Worm (Caenorhabditis elegans) whole organism, young adult: ENCODE data around the gene T06C12.12.

Source experiments
- C06A6.2 ChIP-seq: fragments of 200-800 bp; sonication (Bioruptor generic); conservative IDR thresholded peaks from 2 replicates; pipeline ENCODE4 v1.3.6; 2022; ENCODE audit warnings: missing genetic modification characterization, missing compliant biosample characterization
- F37B4.10 ChIP-seq: fragments of 200-800 bp; sonication (Bioruptor generic); IDR thresholded peaks from 2 replicates; pipeline ENCODE4 v1.3.6; 2022; ENCODE audit warnings: missing genetic modification characterization, missing compliant biosample characterization
- F57A8.1 ChIP-seq: fragments of 200-800 bp; sonication (Bioruptor generic); optimal IDR thresholded peaks from 2 replicates; lab custom pipeline; 2018; ENCODE audit warnings: mild to moderate bottlenecking, missing genetic modification characterization, moderate library complexity, missing compliant biosample characterization
- K12H6.12 ChIP-seq: fragments of 200-800 bp; sonication (Bioruptor generic); optimal IDR thresholded peaks from 2 replicates; lab custom pipeline; 2018; ENCODE audit warnings: mild to moderate bottlenecking, missing genetic modification characterization, missing compliant biosample characterization
- Y53G8AR.9 ChIP-seq: fragments of 200-800 bp; sonication (Bioruptor generic); conservative IDR thresholded peaks from 2 replicates; pipeline ENCODE4 v1.3.6; 2022; ENCODE audit warnings: missing genetic modification reagents, missing genetic modification characterization, missing compliant biosample characterization
- Y56A3A.18 ChIP-seq: fragments of 200-800 bp; sonication (Bioruptor generic); IDR thresholded peaks from 2 replicates; pipeline ENCODE4 v1.3.6; 2022; ENCODE audit warnings: missing genetic modification reagents, missing genetic modification characterization, missing compliant biosample characterization
- Y95B8A.8 ChIP-seq: fragments of 200-800 bp; sonication (Bioruptor generic); IDR thresholded peaks from 2 replicates; pipeline ENCODE4 v1.3.6; 2022; ENCODE audit warnings: missing genetic modification reagents, missing genetic modification characterization, missing compliant biosample characterization
- ZK185.1 ChIP-seq: sonication (generic microtip); optimal IDR thresholded peaks from 2 replicates; lab custom pipeline; 2016; ENCODE audit warnings: mild to moderate bottlenecking, missing genetic modification characterization, missing compliant biosample characterization; ENCODE audit not compliant: poor library complexity, severe bottlenecking
- ama-1 ChIP-seq, 3 experiments: fragments of 150-350 bp in 1 of 3; sonication (generic microtip) in 2 of 3; optimal IDR thresholded peaks; 2 replicates each; lab custom pipeline; 2014 to 2018; ENCODE audit warnings: missing biosample characterization in 2 of 3, missing genetic modification characterization in 2 of 3, missing genetic modification reagents in 2 of 3
- attf-3 ChIP-seq: fragments of 200-800 bp; sonication (Bioruptor generic); conservative IDR thresholded peaks from 2 replicates; pipeline ENCODE4 v1.3.6; 2022; ENCODE audit warnings: missing genetic modification reagents, missing genetic modification characterization, missing compliant biosample characterization
- attf-5 ChIP-seq: fragments of 200-800 bp; sonication (Bioruptor generic); optimal IDR thresholded peaks from 2 replicates; lab custom pipeline; 2018; ENCODE audit warnings: mild to moderate bottlenecking, missing genetic modification characterization, missing compliant biosample characterization
- ccch-3 ChIP-seq: fragments of 200-800 bp; sonication (Bioruptor generic); optimal IDR thresholded peaks from 2 replicates; lab custom pipeline; 2018; ENCODE audit warnings: mild to moderate bottlenecking, missing genetic modification characterization, missing compliant biosample characterization
- ceh-27 ChIP-seq: fragments of 200-800 bp; sonication (Bioruptor generic); optimal IDR thresholded peaks from 2 replicates; lab custom pipeline; 2018; ENCODE audit warnings: mild to moderate bottlenecking, missing genetic modification characterization, moderate library complexity, missing compliant biosample characterization
- ceh-40 ChIP-seq: fragments of 200-800 bp; sonication (Bioruptor generic); IDR thresholded peaks from 2 replicates; pipeline ENCODE4 v1.3.6; 2022; ENCODE audit warnings: missing genetic modification characterization, missing compliant biosample characterization
- ceh-79 ChIP-seq: sonication (generic microtip); optimal IDR thresholded peaks from 2 replicates; lab custom pipeline; 2017; ENCODE audit warnings: mild to moderate bottlenecking, missing genetic modification characterization, missing compliant biosample characterization
- chd-7 ChIP-seq: sonication (generic microtip); optimal IDR thresholded peaks from 2 replicates; lab custom pipeline; 2016; ENCODE audit warnings: mild to moderate bottlenecking, missing genetic modification characterization, moderate library complexity, missing compliant biosample characterization
- die-1 ChIP-seq: sonication (generic microtip); optimal IDR thresholded peaks from 2 replicates; lab custom pipeline; 2016; ENCODE audit warnings: missing genotype, mild to moderate bottlenecking, missing genetic modification characterization, missing compliant biosample characterization
- dpl-1 ChIP-seq: fragments of 150-350 bp; optimal IDR thresholded peaks from 2 replicates; lab custom pipeline; 2014; ENCODE audit warnings: missing biosample characterization, missing genetic modification reagents, missing genetic modification characterization
- efl-1 ChIP-seq: fragments of 150-350 bp; optimal IDR thresholded peaks from 2 replicates; lab custom pipeline; 2014; ENCODE audit warnings: missing biosample characterization, missing genetic modification reagents, missing genetic modification characterization
- egl-44 ChIP-seq: fragments of 200-800 bp; sonication (Bioruptor generic); IDR thresholded peaks from 2 replicates; pipeline ENCODE4 v1.3.6; 2022; ENCODE audit warnings: missing genetic modification reagents, missing genetic modification characterization, missing compliant biosample characterization
- gei-17 ChIP-seq: fragments of 200-800 bp; sonication (Bioruptor generic); optimal IDR thresholded peaks from 2 replicates; lab custom pipeline; 2018; ENCODE audit warnings: mild to moderate bottlenecking, missing genetic modification characterization, missing compliant biosample characterization
- him-1 ChIP-seq: sonication (generic microtip); optimal IDR thresholded peaks from 2 replicates; lab custom pipeline; 2016; ENCODE audit warnings: missing genotype, missing genetic modification reagents, missing genetic modification characterization, missing compliant biosample characterization
- hlh-26 ChIP-seq: fragments of 200-800 bp; sonication (Bioruptor generic); conservative IDR thresholded peaks from 2 replicates; pipeline ENCODE4 v1.3.6; 2022; ENCODE audit warnings: missing genetic modification reagents, missing genetic modification characterization, missing compliant biosample characterization
- lin-54 ChIP-seq: fragments of 200-800 bp; sonication (Bioruptor generic); optimal IDR thresholded peaks from 2 replicates; lab custom pipeline; 2018; ENCODE audit warnings: mild to moderate bottlenecking, missing genetic modification characterization, missing compliant biosample characterization
- lsy-27 ChIP-seq: sonication (generic microtip); optimal IDR thresholded peaks from 2 replicates; lab custom pipeline; 2017; ENCODE audit warnings: missing genetic modification characterization, mild to moderate bottlenecking, missing compliant biosample characterization, antibody characterized with exemption, missing genotype, borderline replicate concordance; ENCODE audit not compliant: insufficient read depth
- nhr-179 ChIP-seq: sonication (generic microtip); optimal IDR thresholded peaks from 2 replicates; lab custom pipeline; 2016; ENCODE audit warnings: mild to moderate bottlenecking, missing genetic modification characterization, missing compliant biosample characterization
- nhr-80 ChIP-seq: sonication (generic microtip); optimal IDR thresholded peaks from 2 replicates; lab custom pipeline; 2016; ENCODE audit warnings: missing genetic modification characterization, missing compliant biosample characterization
- pbrm-1 ChIP-seq: fragments of 200-800 bp; sonication (Bioruptor generic); IDR thresholded peaks from 2 replicates; pipeline ENCODE4 v1.3.6; 2022; ENCODE audit warnings: missing genetic modification reagents, missing genetic modification characterization, missing compliant biosample characterization
- rpc-1 ChIP-seq, 2 experiments: fragments of 150-350 bp in 1 of 2; sonication (generic microtip) in 1 of 2; optimal IDR thresholded peaks; 2 replicates each; lab custom pipeline; 2014 to 2018; ENCODE audit warnings: missing biosample characterization in 1 of 2, missing genetic modification characterization in 1 of 2, missing genetic modification reagents in 1 of 2, missing genotype in 1 of 2
- sdz-38 ChIP-seq: sonication (generic microtip); optimal IDR thresholded peaks from 2 replicates; lab custom pipeline; 2016; ENCODE audit warnings: missing genotype, missing genetic modification characterization, missing compliant biosample characterization
- snpc-1.3 ChIP-seq: sonication (generic microtip); optimal IDR thresholded peaks from 2 replicates; lab custom pipeline; 2017; ENCODE audit warnings: missing genetic modification characterization, mild to moderate bottlenecking, missing compliant biosample characterization, antibody characterized with exemption, moderate library complexity, missing genotype, missing genetic modification reagents; ENCODE audit not compliant: insufficient read depth
- somi-1 ChIP-seq: fragments of 200-800 bp; sonication (Bioruptor generic); optimal IDR thresholded peaks from 2 replicates; lab custom pipeline; 2018; ENCODE audit warnings: mild to moderate bottlenecking, missing genetic modification characterization, missing compliant biosample characterization
- tbp1 ChIP-seq: fragments of 200-800 bp; sonication (Bioruptor generic); optimal IDR thresholded peaks from 2 replicates; lab custom pipeline; 2018; ENCODE audit warnings: mild to moderate bottlenecking, missing genetic modification characterization, missing compliant biosample characterization
- tbx-9 ChIP-seq: sonication (generic microtip); optimal IDR thresholded peaks from 2 replicates; lab custom pipeline; 2016; ENCODE audit warnings: borderline replicate concordance, missing genetic modification characterization, inconsistent platforms, missing compliant biosample characterization
- unc-130 ChIP-seq: sonication (generic microtip); optimal IDR thresholded peaks from 2 replicates; lab custom pipeline; 2016; ENCODE audit warnings: missing genetic modification reagents, missing genetic modification characterization, missing compliant biosample characterization
- unc-62 ChIP-seq: fragments of 150-350 bp; optimal IDR thresholded peaks from 2 replicates; lab custom pipeline; 2014; ENCODE audit warnings: missing biosample characterization, missing genetic modification reagents, missing genetic modification characterization
- zfh-2 ChIP-seq: fragments of 200-800 bp; sonication (Bioruptor generic); conservative IDR thresholded peaks from 2 replicates; pipeline ENCODE4 v1.3.6; 2022; ENCODE audit warnings: missing genetic modification reagents, missing genetic modification characterization, missing compliant biosample characterization
- ztf-26 ChIP-seq: sonication (generic microtip); optimal IDR thresholded peaks from 2 replicates; lab custom pipeline; 2017; ENCODE audit warnings: missing genetic modification characterization, missing compliant biosample characterization
- ztf-3 ChIP-seq: fragments of 200-800 bp; sonication (Bioruptor generic); optimal IDR thresholded peaks from 2 replicates; lab custom pipeline; 2018; ENCODE audit warnings: mild to moderate bottlenecking, missing genetic modification characterization, missing compliant biosample characterization
- ztf-6 ChIP-seq: fragments of 200-800 bp; sonication (Bioruptor generic); IDR thresholded peaks from 2 replicates; pipeline ENCODE4 v1.3.6; 2022; ENCODE audit warnings: missing genetic modification reagents, missing genetic modification characterization, missing compliant biosample characterization

The T06C12.12 gene

ce11 chrV:15917458-15917857 lies 25.6 kb downstream of the T06C12.12 start, which contains the start of gene F35E8.9:
F35E8.9 (minus strand) TSS chrV:15917558.
- TF ChIP-seq C06A6.2 (GFP tag; lab: Robert Waterston, UW) (no peak), K12H6.12 (tag; lab: Kevin White, UChicago) (no peak), tbp1 (no peak), pbrm-1 (no peak), die-1 (tag; lab: Kevin White, UChicago) (no peak), Y53G8AR.9 (GFP tag; lab: Robert Waterston, UW) (no peak), zfh-2 (no peak), chd-7 (tag; lab: Kevin White, UChicago) (no peak), F37B4.10 (GFP tag; lab: Robert Waterston, UW) (no peak), hlh-26 (GFP tag; lab: Robert Waterston, UW) (no peak), sdz-38 (tag; lab: Kevin White, UChicago) (no peak), snpc-1.3 (no peak), nhr-179 (tag; lab: Kevin White, UChicago) (no peak), gei-17 (no peak), efl-1 (GFP tag; lab: Kevin White, UChicago) (no peak), ztf-3 (GFP tag; lab: Kevin White, UChicago) (no peak), ztf-6 (GFP tag; lab: Robert Waterston, UW) (no peak), lsy-27 (no peak), Y56A3A.18 (GFP tag; lab: Robert Waterston, UW) (no peak), ceh-40 (GFP tag; lab: Robert Waterston, UW) (no peak)
- TF ChIP-seq, all 124 proteins: peak for 0

ce11 chrV:15920273-15920672 lies 28.4 kb downstream of the T06C12.12 start, which contains the start of gene F35E8.10:
F35E8.10 (minus strand) TSS chrV:15920373.
- TF ChIP-seq ztf-26 (tag; lab: Kevin White, UChicago), result no peak
- no peak for TF ChIP-seq F57A8.1 (GFP tag; lab: Kevin White, UChicago)

DNA sequence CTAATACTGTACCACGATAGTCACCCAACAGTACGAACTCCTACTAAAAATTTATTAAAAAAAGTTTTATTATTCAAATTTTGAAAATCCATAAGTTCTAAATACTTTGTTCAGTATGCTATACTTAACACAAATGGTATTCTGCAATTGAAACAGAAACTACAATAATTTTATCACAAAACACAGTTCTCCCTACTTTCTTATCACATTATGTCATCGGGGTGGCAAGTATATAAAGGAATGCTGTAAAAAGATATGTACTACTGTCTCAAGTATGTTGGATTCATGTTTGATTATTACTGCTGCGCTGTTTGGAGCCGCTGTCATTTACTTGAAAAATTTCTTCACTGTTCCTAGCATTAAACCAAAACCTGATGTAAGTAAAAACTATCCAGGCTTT lies 29.2 kb downstream of the T06C12.12 start, which contains the start of gene cdr-1:
Gene cdr-1, plus strand, starts transcription at position 208 of the 400 bp plus-strand sequence.
- TF ChIP-seq unc-130 (no peak), somi-1 (GFP tag; lab: Kevin White, UChicago) (no peak)

- TF ChIP-seq Y95B8A.8 (GFP tag; lab: Robert Waterston, UW) (no peak), rpc-1 (optimal IDR thresholded peaks at IDR 0.05; lab: Kevin White, UChicago) (no peak), rpc-1 (tag; optimal IDR thresholded peaks at IDR 0.05; lab: Kevin White, UChicago) (no peak), nhr-80 (tag; lab: Kevin White, UChicago) (no peak), attf-5 (no peak), dpl-1 (GFP tag; lab: Kevin White, UChicago) (no peak), tbx-9 (tag; lab: Kevin White, UChicago) (no peak), ccch-3 (no peak), ceh-79 (no peak), unc-62 (GFP tag; lab: Kevin White, UChicago) (no peak), ceh-27 (GFP tag; lab: Kevin White, UChicago) (no peak), somi-1 (GFP tag; lab: Kevin White, UChicago) (no peak), egl-44 (no peak), lin-54 (no peak), ZK185.1 (tag; lab: Kevin White, UChicago) (no peak), ama-1 (optimal IDR thresholded peaks at IDR 0.05; lab: Kevin White, UChicago) (no peak), ama-1 (GFP tag; optimal IDR thresholded peaks at IDR 0.05; lab: Kevin White, UChicago) (no peak), lsy-27 (no peak), attf-3 (GFP tag; lab: Robert Waterston, UW) (no peak), him-1 (tag; lab: Kevin White, UChicago) (no peak)
Observed at ce11 chrV:15922979-15923378, 31.1 kb downstream of the T06C12.12 start, which contains the start of gene F35E8.13. F35E8.13 (plus strand) TSS chrV:15923279.
